Worm (Caenorhabditis elegans) whole organism, L4 larva: ENCODE measurements around the gene K02E7.11.
A peak's percentile ranks its signal among the peaks of the same experiment; 100 is the strongest.

Experiments
- F26F4.8 ChIP-seq: fragments of 200-800 bp; sonication (Bioruptor generic); conservative IDR thresholded peaks from 2 replicates; pipeline ENCODE4 v1.3.6; 2022; ENCODE audit warnings: missing genetic modification characterization, missing compliant biosample characterization
- F37D6.2 ChIP-seq: sonication (generic microtip); optimal IDR thresholded peaks from 2 replicates; lab custom pipeline; 2016; ENCODE audit warnings: mild to moderate bottlenecking, missing genetic modification characterization, missing compliant biosample characterization
- R02D3.7 ChIP-seq: fragments of 150-350 bp; sonication (generic microtip); optimal IDR thresholded peaks from 3 replicates; lab custom pipeline; 2014; ENCODE audit warnings: missing biosample characterization, missing genetic modification characterization
- T26A8.4 ChIP-seq: fragments of 200-800 bp; sonication (Bioruptor generic); IDR thresholded peaks from 2 replicates; pipeline ENCODE4 v1.3.6; 2022; ENCODE audit warnings: missing genetic modification characterization, missing compliant biosample characterization
- Y48G9A.11 ChIP-seq: fragments of 200-800 bp; sonication (Bioruptor generic); IDR thresholded peaks from 2 replicates; pipeline ENCODE4 v1.3.6; 2022; ENCODE audit warnings: missing genetic modification reagents, missing genetic modification characterization, missing compliant biosample characterization
- Y75B8A.6 ChIP-seq: fragments of 200-800 bp; sonication (Bioruptor generic); IDR thresholded peaks from 2 replicates; pipeline ENCODE4 v1.3.6; 2022; ENCODE audit warnings: missing genetic modification reagents, missing genetic modification characterization, missing compliant biosample characterization
- aly-2 ChIP-seq: sonication (generic microtip); optimal IDR thresholded peaks from 2 replicates; lab custom pipeline; 2018; ENCODE audit warnings: missing biosample characterization, missing genetic modification characterization
- ama-1 ChIP-seq: fragments of 150-350 bp; optimal IDR thresholded peaks from 2 replicates; lab custom pipeline; 2014; ENCODE audit warnings: inconsistent platforms, mixed read lengths
- ceh-28 ChIP-seq: fragments of 150-350 bp; optimal IDR thresholded peaks from 2 replicates; lab custom pipeline; 2014; ENCODE audit warnings: missing biosample characterization, missing genetic modification reagents, missing genetic modification characterization
- ceh-32 ChIP-seq: sonication (generic microtip); optimal IDR thresholded peaks from 2 replicates; lab custom pipeline; 2016; ENCODE audit warnings: mild to moderate bottlenecking, missing genetic modification characterization, missing compliant biosample characterization; ENCODE audit not compliant: poor library complexity
- ceh-62 ChIP-seq: sonication (generic microtip); optimal IDR thresholded peaks from 2 replicates; lab custom pipeline; 2017; ENCODE audit warnings: missing biosample characterization, missing genetic modification characterization
- daf-19 ChIP-seq: fragments of 200-800 bp; sonication (Bioruptor generic); conservative IDR thresholded peaks from 2 replicates; pipeline ENCODE4 v1.3.6; 2022; ENCODE audit warnings: missing genetic modification characterization, missing compliant biosample characterization
- daf-8 ChIP-seq: fragments of 200-800 bp; sonication (Bioruptor generic); IDR thresholded peaks from 2 replicates; pipeline ENCODE4 v1.3.6; 2022; ENCODE audit warnings: missing genetic modification characterization, missing compliant biosample characterization
- dpl-1 ChIP-seq: fragments of 150-350 bp; optimal IDR thresholded peaks from 2 replicates; lab custom pipeline; 2014; ENCODE audit warnings: missing biosample characterization, missing genetic modification reagents, missing genetic modification characterization
- dve-1 ChIP-seq: sonication (generic microtip); optimal IDR thresholded peaks from 2 replicates; lab custom pipeline; 2017; ENCODE audit warnings: antibody characterized with exemption, mild to moderate bottlenecking, missing genetic modification characterization, missing compliant biosample characterization; ENCODE audit not compliant: insufficient read depth
- egl-27 ChIP-seq: sonication (generic microtip); optimal IDR thresholded peaks from 3 replicates; lab custom pipeline; 2017; ENCODE audit warnings: missing biosample characterization, missing genetic modification reagents, missing genetic modification characterization
- gei-8 ChIP-seq: fragments of 200-800 bp; sonication (Bioruptor generic); optimal IDR thresholded peaks from 2 replicates; lab custom pipeline; 2018; ENCODE audit warnings: mild to moderate bottlenecking, missing genetic modification characterization, missing compliant biosample characterization
- hif-1 ChIP-seq, 2 experiments: sonication (generic microtip); optimal IDR thresholded peaks; 2 replicates each; lab custom pipeline; 2016 to 2017; ENCODE audit warnings: missing compliant biosample characterization in 2 of 2, missing genetic modification characterization in 2 of 2, missing genetic modification reagents in 2 of 2, missing genotype in 2 of 2, mild to moderate bottlenecking in 1 of 2
- hlh-11 ChIP-seq: fragments of 200-800 bp; sonication (Bioruptor generic); optimal IDR thresholded peaks from 2 replicates; lab custom pipeline; 2018; ENCODE audit warnings: mild to moderate bottlenecking, missing genetic modification characterization, missing compliant biosample characterization
- hlh-30 ChIP-seq: sonication (generic microtip); optimal IDR thresholded peaks from 2 replicates; lab custom pipeline; 2017; ENCODE audit warnings: antibody characterized with exemption, mild to moderate bottlenecking, missing genetic modification characterization, missing compliant biosample characterization; ENCODE audit not compliant: insufficient read depth
- jun-1 ChIP-seq: fragments of 150-350 bp; optimal IDR thresholded peaks from 2 replicates; lab custom pipeline; 2014; ENCODE audit warnings: missing biosample characterization, missing genetic modification reagents, missing genetic modification characterization
- lim-7 ChIP-seq: fragments of 200-800 bp; sonication (Bioruptor generic); IDR thresholded peaks from 2 replicates; pipeline ENCODE4 v1.3.6; 2022; ENCODE audit warnings: missing genetic modification characterization, missing compliant biosample characterization
- lin-1 ChIP-seq: fragments of 200-800 bp; sonication (Bioruptor generic); IDR thresholded peaks from 2 replicates; pipeline ENCODE4 v1.3.6; 2022; ENCODE audit warnings: missing genetic modification reagents, missing genetic modification characterization, missing compliant biosample characterization
- lin-13 ChIP-seq: fragments of 150-350 bp; optimal IDR thresholded peaks from 2 replicates; lab custom pipeline; 2014; ENCODE audit warnings: missing biosample characterization, missing genetic modification reagents, missing genetic modification characterization
- lin-29 ChIP-seq: fragments of 200-800 bp; sonication (Bioruptor generic); IDR thresholded peaks from 2 replicates; pipeline ENCODE4 v1.3.6; 2022; ENCODE audit warnings: missing genetic modification reagents, missing genetic modification characterization, missing compliant biosample characterization
- lin-38 ChIP-seq: fragments of 200-800 bp; sonication (Bioruptor generic); IDR thresholded peaks from 2 replicates; pipeline ENCODE4 v1.3.6; 2022; ENCODE audit warnings: missing genetic modification reagents, missing genetic modification characterization, missing compliant biosample characterization
- lin-39 ChIP-seq: fragments of 150-350 bp; optimal IDR thresholded peaks from 2 replicates; lab custom pipeline; 2014; ENCODE audit warnings: missing biosample characterization, missing genetic modification reagents, missing genetic modification characterization
- madf-9 ChIP-seq: fragments of 200-800 bp; sonication (Bioruptor generic); conservative IDR thresholded peaks from 2 replicates; pipeline ENCODE4 v1.3.6; 2022; ENCODE audit warnings: missing genetic modification reagents, missing genetic modification characterization, missing compliant biosample characterization
- mxl-2 ChIP-seq: fragments of 200-800 bp; sonication (Bioruptor generic); conservative IDR thresholded peaks from 2 replicates; pipeline ENCODE4 v1.3.6; 2022; ENCODE audit warnings: missing genetic modification reagents, missing genetic modification characterization, missing compliant biosample characterization
- mxl-3 ChIP-seq: fragments of 200-800 bp; sonication (Bioruptor generic); optimal IDR thresholded peaks from 2 replicates; lab custom pipeline; 2018; ENCODE audit warnings: mild to moderate bottlenecking, missing genetic modification characterization, missing compliant biosample characterization
- nhr-10 ChIP-seq: fragments of 150-350 bp; optimal IDR thresholded peaks from 2 replicates; lab custom pipeline; 2014; ENCODE audit warnings: missing biosample characterization, missing genetic modification characterization
- nhr-102 ChIP-seq: sonication (generic microtip); optimal IDR thresholded peaks from 2 replicates; lab custom pipeline; 2016; ENCODE audit warnings: mild to moderate bottlenecking, missing genetic modification characterization, moderate library complexity, missing compliant biosample characterization
- nhr-11 ChIP-seq: fragments of 150-350 bp; optimal IDR thresholded peaks from 2 replicates; lab custom pipeline; 2014; ENCODE audit warnings: missing biosample characterization, missing genetic modification characterization
- pha-4 ChIP-seq, 2 experiments: fragments of 150-350 bp in 1 of 2; fragments of 200-800 bp in 1 of 2; sonication (Bioruptor generic) in 1 of 2; IDR thresholded peaks in 1 of 2; optimal IDR thresholded peaks in 1 of 2; 2 replicates each; pipeline versions ENCODE4 v1.3.6 to Lab custom; 2014 to 2022; ENCODE audit warnings: missing genetic modification characterization in 2 of 2, missing genetic modification reagents in 2 of 2, missing biosample characterization in 1 of 2, missing compliant biosample characterization in 1 of 2
- sdz-12 ChIP-seq: fragments of 200-800 bp; sonication (Bioruptor generic); optimal IDR thresholded peaks from 2 replicates; lab custom pipeline; 2018; ENCODE audit warnings: mild to moderate bottlenecking, missing genetic modification characterization, missing compliant biosample characterization
- set-16 ChIP-seq: fragments of 200-800 bp; sonication (Bioruptor generic); IDR thresholded peaks from 2 replicates; pipeline ENCODE4 v1.3.6; 2022; ENCODE audit warnings: missing genetic modification reagents, missing genetic modification characterization, missing compliant biosample characterization
- tag-97 ChIP-seq: fragments of 200-800 bp; sonication (Bioruptor generic); IDR thresholded peaks from 2 replicates; pipeline ENCODE4 v1.3.6; 2022; ENCODE audit warnings: missing genetic modification characterization, missing compliant biosample characterization
- unc-130 ChIP-seq: sonication (generic microtip); optimal IDR thresholded peaks from 2 replicates; lab custom pipeline; 2016; ENCODE audit warnings: missing genetic modification reagents, missing genetic modification characterization, missing compliant biosample characterization
- unc-62 ChIP-seq, 3 experiments: fragments of 150-350 bp in 1 of 3; sonication (generic microtip); optimal IDR thresholded peaks in 2 of 3; peaks in 1 of 3; 1 replicate in 1 of 3; 2 replicates in 2 of 3; lab custom pipeline; 2014 to 2017; ENCODE audit warnings: missing biosample characterization in 3 of 3, missing genetic modification characterization in 3 of 3, missing genetic modification reagents in 3 of 3, missing genotype in 1 of 3
- vab-7 ChIP-seq: fragments of 200-800 bp; sonication (Bioruptor generic); IDR thresholded peaks from 2 replicates; pipeline ENCODE4 v1.3.6; 2022; ENCODE audit warnings: missing genetic modification reagents, missing genetic modification characterization, missing compliant biosample characterization
- zag-1 ChIP-seq: fragments of 150-350 bp; optimal IDR thresholded peaks from 2 replicates; lab custom pipeline; 2014; ENCODE audit warnings: missing biosample characterization, missing genetic modification characterization
- ztf-11 ChIP-seq: fragments of 150-350 bp; optimal IDR thresholded peaks from 2 replicates; lab custom pipeline; 2014; ENCODE audit warnings: missing biosample characterization, missing genetic modification characterization

K02E7.11 gene

ce11 chrII:1106914-1107597 lies 31.7 kb upstream of the K02E7.11 start, which contains the start of gene col-40:
col-40 (minus strand) TSS chrII:1106964.
- TF ChIP-seq lin-1 (GFP tag; lab: Robert Waterston, UW) (no peak), lin-38 (GFP tag; lab: Robert Waterston, UW) (0 out of 2 replicates have a peak, but pooled peaks have one; percentile 19), F37D6.2 (tag; lab: Kevin White, UChicago) (no peak), hlh-30 (tag; lab: Kevin White, UChicago) (no peak)

- TF ChIP-seq pha-4 (GFP tag; IDR thresholded peaks at IDR 0.05; lab: Robert Waterston, UW) = peak; percentile 95; the same call in 1 of the 2 replicates
- no peak for TF ChIP-seq pha-4 (tag; optimal IDR thresholded peaks at IDR 0.05; lab: Kevin White, UChicago)
- no peak for TF ChIP-seq lin-39 (tag; lab: Kevin White, UChicago)
- no peak for TF ChIP-seq daf-8 (GFP tag; lab: Robert Waterston, UW)
- TF ChIP-seq hlh-11 = no peak
- peak; percentile 99 for TF ChIP-seq set-16
Measured at ce11 chrII:1105291-1105690, 30.0 kb upstream of the K02E7.11 start.

ce11 chrII:1104409-1104808 lies 29.1 kb upstream of the K02E7.11 start, which contains the start of gene T13B5.9:
T13B5.9 (minus strand) TSS chrII:1104509.
- TF ChIP-seq F26F4.8 (GFP tag; lab: Robert Waterston, UW) (no peak), T26A8.4 (GFP tag; lab: Robert Waterston, UW) (no peak), lim-7 (no peak), daf-19 (GFP tag; lab: Robert Waterston, UW) (no peak), madf-9 (GFP tag; lab: Robert Waterston, UW) (no peak), sdz-12 (GFP tag; lab: Kevin White, UChicago) (no peak), set-16 (no peak), Y75B8A.6 (GFP tag; lab: Robert Waterston, UW) (no peak), nhr-10 (tag; lab: Kevin White, UChicago) (no peak), ceh-62 (no peak), dpl-1 (no peak), dve-1 (tag; lab: Kevin White, UChicago) (no peak), hif-1 (tag; optimal IDR thresholded peaks at IDR 0.05; lab: Kevin White, UChicago) (no peak)

ce11 chrII:1103484-1104100 lies 28.3 kb upstream of the K02E7.11 start:
- no peak for TF ChIP-seq sdz-12 (GFP tag; lab: Kevin White, UChicago)
- no peak for TF ChIP-seq tag-97 (GFP tag; lab: Robert Waterston, UW)
- TF ChIP-seq jun-1 = peak; percentile 50
- TF ChIP-seq lin-29 (GFP tag; lab: Robert Waterston, UW) = no peak
- no peak for TF ChIP-seq ceh-28
- TF ChIP-seq dve-1 (tag; lab: Kevin White, UChicago) = peak; percentile 94
- no peak for TF ChIP-seq zag-1 (tag; lab: Kevin White, UChicago)
- TF ChIP-seq ceh-62 = no peak
- TF ChIP-seq nhr-11 (tag; lab: Kevin White, UChicago) = no peak
- no peak for TF ChIP-seq mxl-2 (GFP tag; lab: Robert Waterston, UW)
- TF ChIP-seq unc-130 (GFP tag; lab: Kevin White, UChicago) = no peak
- peak in 1 of 2 experiments; percentile 23 for TF ChIP-seq unc-62 (GFP tag; optimal IDR thresholded peaks at IDR 0.05 in 1 of 2; lab: Kevin White, UChicago)
- TF ChIP-seq unc-62 (tag; optimal IDR thresholded peaks at IDR 0.05; lab: Kevin White, UChicago) = no peak
- peak; percentile 87 for TF ChIP-seq nhr-102 (tag; lab: Kevin White, UChicago)
- no peak for TF ChIP-seq mxl-3 (GFP tag; lab: Kevin White, UChicago)
- TF ChIP-seq Y48G9A.11 (GFP tag; lab: Robert Waterston, UW) = no peak
- no peak for TF ChIP-seq ceh-32 (tag; lab: Kevin White, UChicago)
- TF ChIP-seq Y75B8A.6 (GFP tag; lab: Robert Waterston, UW) = no peak
- TF ChIP-seq aly-2 (tag; lab: Kevin White, UChicago) = no peak
- TF ChIP-seq gei-8 (GFP tag; lab: Kevin White, UChicago) = no peak
- no peak for TF ChIP-seq ztf-11 (tag; lab: Kevin White, UChicago)
- TF ChIP-seq ama-1 (lab: Kevin White, UChicago) = no peak
- peak; percentile 99 for TF ChIP-seq lin-1 (GFP tag; lab: Robert Waterston, UW)
- TF ChIP-seq egl-27 (tag; lab: Kevin White, UChicago) = no peak
- no peak for TF ChIP-seq R02D3.7 (tag; lab: Kevin White, UChicago)
- no peak for TF ChIP-seq lin-13
- no peak for TF ChIP-seq vab-7
- TF ChIP-seq set-16 = no peak
